Worm (Caenorhabditis elegans): ENCODE results near the gene Y19D10B.8.

Gene Y19D10B.8

DNA sequence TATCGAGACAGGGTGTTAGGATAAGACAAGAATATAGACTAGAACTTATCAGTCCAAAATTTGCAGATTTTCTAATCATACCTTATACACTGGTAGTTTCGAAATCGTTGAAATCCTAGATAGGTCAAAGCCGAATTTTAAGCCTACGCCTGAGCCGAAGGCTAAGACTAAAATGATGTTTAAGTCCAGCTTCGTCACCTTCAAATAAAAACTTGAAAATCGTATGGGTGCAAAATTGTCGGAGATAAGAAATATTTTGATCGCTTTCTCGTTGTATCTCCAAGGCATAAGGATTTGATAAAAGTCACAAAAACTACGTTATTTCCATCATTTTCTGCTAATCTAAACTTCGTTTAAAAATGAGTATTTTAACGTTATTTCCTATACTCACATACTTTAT is 40.1 kb downstream of the Y19D10B.8 start, which contains the start of gene F41B5.12:
Gene F41B5.12, plus strand, starts transcription at position 301 of the 400 bp plus-strand sequence.
- TF ChIP-seq ceh-32 (tag; optimal IDR thresholded peaks at IDR 0.05; ENCODE audit: poor library complexity) (no peak), tra-1 (GFP tag; IDR thresholded peaks at IDR 0.05) (no peak), gei-8 (GFP tag; optimal IDR thresholded peaks at IDR 0.05) (no peak), nhr-111 (GFP tag; optimal IDR thresholded peaks at IDR 0.05) (no peak), lin-1 (GFP tag; IDR thresholded peaks at IDR 0.05) (no peak)

DNA sequence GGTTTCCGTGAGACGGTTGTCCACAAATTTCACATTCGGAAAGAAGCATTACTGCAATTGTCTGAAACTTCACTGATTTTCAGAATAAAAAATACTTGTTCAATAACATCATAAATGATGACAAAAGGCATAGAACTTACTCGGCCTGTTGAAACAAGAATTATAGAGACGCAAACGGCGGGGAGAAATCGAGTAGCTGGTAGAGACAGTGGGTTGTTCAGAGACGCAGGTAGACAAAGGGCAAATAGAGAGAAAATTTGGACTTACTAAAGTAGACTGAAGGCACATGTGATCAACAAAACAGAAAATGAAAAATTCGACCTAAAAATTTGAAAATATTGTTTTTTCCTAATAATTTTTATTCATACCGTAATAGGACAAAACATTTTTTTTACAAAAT is 41.1 kb downstream of the Y19D10B.8 start, which contains the start of gene nhr-182:
Gene nhr-182, minus strand, starts transcription at position 178 of the 400 bp plus-strand sequence.
- TF ChIP-seq mes-2 (tag; optimal IDR thresholded peaks at IDR 0.05; ENCODE audit: poor library complexity, severe bottlenecking) (peak; percentile 10), Y48G9A.11 (GFP tag; IDR thresholded peaks at IDR 0.05) (no peak), daf-16 (GFP tag; optimal IDR thresholded peaks at IDR 0.05) (no peak), daf-16 (tag; optimal IDR thresholded peaks at IDR 0.05) (peak; percentile 66), dve-1 (tag; optimal IDR thresholded peaks at IDR 0.05; ENCODE audit: insufficient read depth) (peak; percentile 53), lin-13 (GFP tag; optimal IDR thresholded peaks at IDR 0.05) (no peak), hlh-30 (tag; optimal IDR thresholded peaks at IDR 0.05; ENCODE audit: insufficient read depth) (peak; percentile 60), sdz-12 (GFP tag; optimal IDR thresholded peaks at IDR 0.05) (no peak), hlh-11 (tag; optimal IDR thresholded peaks at IDR 0.05) (peak; percentile 14), dmd-6 (GFP tag; IDR thresholded peaks at IDR 0.05) (peak; percentile 18; the same call in 1 of the 2 replicates), Y105C5A.15 (GFP tag; IDR thresholded peaks at IDR 0.05) (no peak), zfp-2 (tag; optimal IDR thresholded peaks at IDR 0.05) (no peak), nhr-28 (tag; optimal IDR thresholded peaks at IDR 0.05) (peak; percentile 25)

DNA sequence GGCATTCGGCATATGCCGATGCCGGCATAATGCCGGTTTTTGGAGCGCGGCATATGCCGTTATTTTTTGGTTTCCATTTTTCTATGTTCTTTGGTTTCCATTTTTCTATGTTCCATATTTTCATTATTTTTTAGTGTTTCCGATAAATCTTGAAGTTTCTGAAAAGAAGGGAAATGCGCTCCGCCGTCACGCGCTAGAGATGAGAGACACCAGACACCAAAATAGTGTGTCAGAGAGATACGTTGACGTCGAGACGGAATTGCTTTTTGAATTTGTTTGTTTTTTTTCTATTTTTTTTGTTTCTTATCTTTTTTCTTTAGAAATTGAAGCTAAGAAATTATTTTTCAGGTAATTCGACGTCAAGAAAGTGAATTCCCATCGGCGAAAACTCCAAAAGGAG is 45.6 kb downstream of the Y19D10B.8 start, which contains the start of gene F41B5.1:
Gene F41B5.1, plus strand, starts transcription at position 343 of the 400 bp plus-strand sequence.
- peak; percentile 73 for TF ChIP-seq lin-38 (GFP tag; IDR thresholded peaks at IDR 0.05)

DNA sequence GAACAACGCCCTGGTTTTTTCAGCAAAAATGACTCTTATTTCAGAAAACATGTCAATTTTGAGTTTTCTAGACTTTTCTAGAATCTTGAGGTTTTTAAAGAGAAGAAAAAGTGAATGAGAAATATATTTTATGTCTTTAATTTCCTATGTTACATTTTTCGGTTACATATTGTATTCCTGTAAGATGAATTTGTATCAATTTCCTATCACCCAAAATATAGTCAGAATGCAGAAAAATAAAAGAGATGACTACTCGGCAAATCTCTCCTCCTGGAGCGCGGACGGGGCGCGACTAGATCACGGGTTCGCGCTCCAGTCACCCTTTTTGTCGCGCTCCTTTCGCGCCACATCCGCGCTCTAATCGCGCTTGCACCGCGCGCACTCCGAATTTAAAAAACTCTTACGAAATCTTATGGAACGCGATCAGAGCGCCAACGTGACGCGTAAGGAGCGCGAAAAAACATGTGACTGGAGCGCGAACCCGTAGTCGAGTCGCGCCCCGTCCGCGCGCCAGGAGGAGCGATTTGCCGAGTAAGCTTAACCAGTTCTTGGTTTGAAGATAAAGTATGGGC is 46.2 kb downstream of the Y19D10B.8 start, which contains the start of gene str-253:
Gene str-253, minus strand, starts transcription at position 51 of the 572 bp plus-strand sequence.
- TF ChIP-seq duxl-1 (tag; optimal IDR thresholded peaks at IDR 0.05; ENCODE audit: poor library complexity) (no peak), set-16 (GFP tag; IDR thresholded peaks at IDR 0.05) (peak; percentile 72), snpc-1.2 (GFP tag; IDR thresholded peaks at IDR 0.05) (no peak), unc-62 (GFP tag; optimal IDR thresholded peaks at IDR 0.05 in 1 of 2) (peak in 1 of 2 experiments; percentile 82), unc-62 (tag; optimal IDR thresholded peaks at IDR 0.05) (no peak), F10B5.3 (tag; optimal IDR thresholded peaks at IDR 0.05) (no peak), hmg-1.1 (GFP tag; IDR thresholded peaks at IDR 0.05) (no peak), F44E2.7 (GFP tag; IDR thresholded peaks at IDR 0.05) (no peak), hlh-11 (tag; optimal IDR thresholded peaks at IDR 0.05) (no peak), ceh-20 (GFP tag; IDR thresholded peaks at IDR 0.05) (no peak), nhr-28 (tag; optimal IDR thresholded peaks at IDR 0.05) (no peak), ctbp-1 (GFP tag; IDR thresholded peaks at IDR 0.05) (no peak), nhr-102 (tag; optimal IDR thresholded peaks at IDR 0.05) (no peak), nhr-77 (tag; optimal IDR thresholded peaks at IDR 0.05) (no peak), madf-9 (GFP tag; conservative IDR thresholded peaks at IDR 0.05) (no peak), cey-2 (tag; optimal IDR thresholded peaks at IDR 0.05; ENCODE audit: borderline replicate concordance, insufficient read depth) (no peak), nhr-76 (tag; optimal IDR thresholded peaks at IDR 0.05) (no peak), lin-15B (tag; optimal IDR thresholded peaks at IDR 0.05) (no peak)

Measured in whole organism, L4 larva.